Fruit fly (Drosophila melanogaster) whole organism, embryonic: ENCODE data around the gene Fancd2.

Source experiments
- Adf1 ChIP-seq: fragments of 200-800 bp; sonication (Bioruptor generic); IDR thresholded peaks from 2 replicates; pipeline ENCODE4 v1.3.6; 2022; ENCODE audit warnings: missing biosample characterization, missing genetic modification characterization
- BtbVII ChIP-seq: fragments of 200-800 bp; sonication (Bioruptor generic); optimal IDR thresholded peaks from 3 replicates; lab custom pipeline; 2017; ENCODE audit warnings: missing biosample characterization, mild to moderate bottlenecking, missing genetic modification characterization
- CG1024 ChIP-seq: fragments of 200-800 bp; sonication (Bioruptor generic); IDR thresholded peaks from 2 replicates; pipeline ENCODE4 v1.3.6; 2022; ENCODE audit warnings: missing biosample characterization, missing genetic modification characterization
- CG10274 ChIP-seq: fragments of 200-800 bp; sonication (Bioruptor generic); optimal IDR thresholded peaks from 3 replicates; lab custom pipeline; 2017; ENCODE audit warnings: missing biosample characterization, mild to moderate bottlenecking, missing genetic modification characterization
- CG10431 ChIP-seq: fragments of 200-800 bp; sonication (Bioruptor generic); optimal IDR thresholded peaks from 3 replicates; lab custom pipeline; 2018; ENCODE audit warnings: missing biosample characterization, mild to moderate bottlenecking, missing genetic modification characterization
- CG11093 ChIP-seq: fragments of 200-800 bp; sonication (Bioruptor generic); IDR thresholded peaks from 3 replicates; pipeline ENCODE4 v1.3.6; 2022; ENCODE audit warnings: missing biosample characterization, missing genetic modification characterization
- CG12071 ChIP-seq: fragments of 200-800 bp; sonication (Bioruptor generic); optimal IDR thresholded peaks from 3 replicates; lab custom pipeline; 2018; ENCODE audit warnings: missing biosample characterization, mild to moderate bottlenecking, missing genetic modification characterization
- CG12236 ChIP-seq: fragments of 200-800 bp; sonication (Bioruptor generic); optimal IDR thresholded peaks from 2 replicates; lab custom pipeline; 2016; ENCODE audit warnings: missing biosample characterization, missing genetic modification characterization
- CG12942 ChIP-seq: fragments of 200-800 bp; sonication (Bioruptor generic); optimal IDR thresholded peaks from 3 replicates; lab custom pipeline; 2016; ENCODE audit warnings: missing biosample characterization, missing genetic modification characterization
- CG13296 ChIP-seq: fragments of 200-800 bp; sonication (Bioruptor generic); optimal IDR thresholded peaks from 3 replicates; lab custom pipeline; 2018; ENCODE audit warnings: missing biosample characterization, mild to moderate bottlenecking, missing genetic modification characterization
- CG13894 ChIP-seq: fragments of 200-800 bp; sonication (Bioruptor generic); optimal IDR thresholded peaks from 3 replicates; lab custom pipeline; 2018; ENCODE audit warnings: missing biosample characterization, mild to moderate bottlenecking, missing genetic modification characterization, moderate library complexity
- CG14860 ChIP-seq: fragments of 200-800 bp; sonication (Bioruptor generic); IDR thresholded peaks from 3 replicates; pipeline ENCODE4 v1.3.6; 2022; ENCODE audit warnings: missing biosample characterization, missing genetic modification characterization; ENCODE audit not compliant: partially characterized antibody
- CG15269 ChIP-seq: fragments of 200-800 bp; sonication (Bioruptor generic); optimal IDR thresholded peaks from 2 replicates; lab custom pipeline; 2018; ENCODE audit warnings: missing biosample characterization, mild to moderate bottlenecking, missing genetic modification characterization, moderate library complexity
- CG1603 ChIP-seq: fragments of 200-800 bp; sonication (Bioruptor generic); optimal IDR thresholded peaks from 2 replicates; lab custom pipeline; 2019; ENCODE audit warnings: missing biosample characterization, mild to moderate bottlenecking, missing genetic modification characterization, moderate library complexity
- CG32772 ChIP-seq: fragments of 200-800 bp; sonication (Bioruptor generic); IDR thresholded peaks from 2 replicates; pipeline ENCODE4 v1.3.6; 2022; ENCODE audit warnings: missing biosample characterization, missing genetic modification characterization
- CG3281 ChIP-seq: fragments of 200-800 bp; sonication (Bioruptor generic); optimal IDR thresholded peaks from 3 replicates; lab custom pipeline; 2017; ENCODE audit warnings: missing biosample characterization, mild to moderate bottlenecking, missing genetic modification characterization
- CG34224 ChIP-seq: fragments of 200-800 bp; sonication (Bioruptor generic); IDR thresholded peaks from 3 replicates; pipeline ENCODE4 v1.3.6; 2022; ENCODE audit warnings: missing biosample characterization, missing genetic modification characterization; ENCODE audit not compliant: partially characterized antibody
- CG3726 ChIP-seq: fragments of 200-800 bp; sonication (Bioruptor generic); IDR thresholded peaks from 3 replicates; pipeline ENCODE4, ENCODE4 v1.3.6; 2022; ENCODE audit warnings: missing biosample characterization, missing genetic modification characterization
- CG6791 ChIP-seq: fragments of 200-800 bp; sonication (Bioruptor generic); IDR thresholded peaks from 3 replicates; pipeline ENCODE4 v1.3.6; 2022; ENCODE audit warnings: missing biosample characterization, missing genetic modification characterization; ENCODE audit not compliant: partially characterized antibody
- CG7839 ChIP-seq: fragments of 200-800 bp; sonication (Bioruptor generic); optimal IDR thresholded peaks from 3 replicates; lab custom pipeline; 2018; ENCODE audit warnings: missing biosample characterization, mild to moderate bottlenecking, missing genetic modification characterization, moderate library complexity
- CG9215 ChIP-seq: fragments of 200-800 bp; sonication (Bioruptor generic); IDR thresholded peaks from 2 replicates; pipeline ENCODE4 v1.3.6; 2022; ENCODE audit warnings: missing biosample characterization, missing genetic modification characterization
- Doc3 ChIP-seq: fragments of 200-800 bp; sonication (Bioruptor generic); IDR thresholded peaks from 3 replicates; pipeline ENCODE4 v1.3.6; 2022; ENCODE audit warnings: missing biosample characterization, missing genetic modification characterization; ENCODE audit not compliant: partially characterized antibody
- Elba2 ChIP-seq: fragments of 200-800 bp; sonication (Bioruptor generic); optimal IDR thresholded peaks from 3 replicates; lab custom pipeline; 2016; ENCODE audit warnings: missing biosample characterization, missing genetic modification characterization
- Med ChIP-seq: fragments of 200-800 bp; sonication (Bioruptor generic); peaks from one replicate; lab custom pipeline; 2016; ENCODE audit warnings: missing biosample characterization, missing genetic modification characterization, mild to moderate bottlenecking, inconsistent platforms, moderate library complexity
- NC2β ChIP-seq: fragments of 200-800 bp; sonication (Bioruptor generic); optimal IDR thresholded peaks from 2 replicates; lab custom pipeline; 2016; ENCODE audit warnings: missing biosample characterization, missing genetic modification characterization
- Nf-YC ChIP-seq: fragments of 200-800 bp; optimal IDR thresholded peaks from 3 replicates; lab custom pipeline; 2019; ENCODE audit warnings: missing biosample characterization, mild to moderate bottlenecking, missing genetic modification characterization, moderate library complexity
- Opbp ChIP-seq: fragments of 200-800 bp; sonication (Bioruptor generic); IDR thresholded peaks from 3 replicates; pipeline ENCODE4 v1.3.6; 2022; ENCODE audit warnings: missing biosample characterization, missing genetic modification characterization; ENCODE audit not compliant: partially characterized antibody
- PHDP ChIP-seq: fragments of 200-800 bp; sonication (Bioruptor generic); optimal IDR thresholded peaks from 3 replicates; lab custom pipeline; 2018; ENCODE audit warnings: missing biosample characterization, mild to moderate bottlenecking, missing genetic modification characterization, moderate library complexity
- Rfx ChIP-seq: fragments of 200-800 bp; sonication (Bioruptor generic); IDR thresholded peaks from 2 replicates; pipeline ENCODE4 v1.3.6; 2022; ENCODE audit warnings: missing biosample characterization, missing genetic modification characterization
- Sox100B ChIP-seq: fragments of 200-800 bp; sonication (Bioruptor generic); optimal IDR thresholded peaks from 3 replicates; lab custom pipeline; 2018; ENCODE audit warnings: missing biosample characterization, mild to moderate bottlenecking, missing genetic modification characterization
- chinmo ChIP-seq: fragments of 200-800 bp; sonication (Bioruptor generic); IDR thresholded peaks from 4 replicates; pipeline ENCODE4 v1.3.6; 2022; ENCODE audit warnings: missing biosample characterization, missing genetic modification characterization; ENCODE audit not compliant: partially characterized antibody
- ci ChIP-seq: fragments of 200-800 bp; sonication (Bioruptor generic); IDR thresholded peaks from 3 replicates; pipeline ENCODE4 v1.3.6; 2022; ENCODE audit warnings: missing biosample characterization, missing genetic modification characterization
- ems ChIP-seq: fragments of 200-800 bp; sonication (Bioruptor generic); optimal IDR thresholded peaks from 3 replicates; lab custom pipeline; 2016; ENCODE audit warnings: missing biosample characterization, missing genetic modification characterization
- exex ChIP-seq: fragments of 200-800 bp; sonication (Bioruptor generic); optimal IDR thresholded peaks from 4 replicates; lab custom pipeline; 2018; ENCODE audit warnings: missing biosample characterization, mild to moderate bottlenecking, missing genetic modification characterization, moderate library complexity
- fu2 ChIP-seq: fragments of 200-800 bp; sonication (Bioruptor generic); optimal IDR thresholded peaks from 2 replicates; lab custom pipeline; 2016; ENCODE audit warnings: missing biosample characterization, missing genetic modification characterization
- ham ChIP-seq: fragments of 200-800 bp; sonication (Bioruptor generic); IDR thresholded peaks from 2 replicates; pipeline ENCODE4 v1.3.6; 2022; ENCODE audit warnings: missing biosample characterization, missing genetic modification characterization
- jigr1 ChIP-seq: fragments of 200-800 bp; sonication (Bioruptor generic); IDR thresholded peaks from 3 replicates; pipeline ENCODE4 v1.3.6; 2022; ENCODE audit warnings: missing biosample characterization, missing genetic modification characterization
- jing ChIP-seq: fragments of 200-800 bp; sonication (Bioruptor generic); optimal IDR thresholded peaks from 2 replicates; lab custom pipeline; 2018; ENCODE audit warnings: missing biosample characterization, mild to moderate bottlenecking, missing genetic modification characterization
- klu ChIP-seq: fragments of 200-800 bp; sonication (Bioruptor generic); IDR thresholded peaks from 2 replicates; pipeline ENCODE4 v1.3.6; 2022; ENCODE audit warnings: missing biosample characterization, missing genetic modification characterization
- lab ChIP-seq: fragments of 200-800 bp; sonication (Bioruptor generic); optimal IDR thresholded peaks from 3 replicates; lab custom pipeline; 2017; ENCODE audit warnings: missing biosample characterization, missing genetic modification characterization, mild to moderate bottlenecking, moderate library complexity, missing genetic modification reagents
- onecut ChIP-seq: fragments of 200-800 bp; sonication (Bioruptor generic); IDR thresholded peaks from 2 replicates; pipeline ENCODE4 v1.3.6; 2022; ENCODE audit warnings: missing biosample characterization, missing genetic modification characterization
- org-1 ChIP-seq: fragments of 200-800 bp; sonication (Bioruptor generic); optimal IDR thresholded peaks from 2 replicates; lab custom pipeline; 2017; ENCODE audit warnings: missing biosample characterization, missing genetic modification characterization
- prd ChIP-seq, 3 experiments: fragments of >200 bp in 2 of 3; fragments of 200-800 bp in 1 of 3; sonication (Bioruptor generic) in 1 of 3; optimal IDR thresholded peaks in 2 of 3; IDR thresholded peaks in 1 of 3; 2 replicates in 2 of 3; 3 replicates in 1 of 3; pipeline versions ENCODE4 v1.3.6 to Lab custom; 2017 to 2022; ENCODE audit warnings: missing biosample characterization in 1 of 3, missing genetic modification characterization in 1 of 3
- psq ChIP-seq: fragments of 200-800 bp; sonication (Bioruptor generic); optimal IDR thresholded peaks from 2 replicates; lab custom pipeline; 2017; ENCODE audit warnings: missing biosample characterization, missing genetic modification characterization
- pum ChIP-seq: fragments of 200-800 bp; sonication (Bioruptor generic); optimal IDR thresholded peaks from 2 replicates; lab custom pipeline; 2016; ENCODE audit warnings: missing biosample characterization, missing genetic modification characterization
- salm ChIP-seq: fragments of 200-800 bp; sonication (Bioruptor generic); optimal IDR thresholded peaks from 2 replicates; lab custom pipeline; 2018; ENCODE audit warnings: missing biosample characterization, mild to moderate bottlenecking, missing genetic modification characterization

The Fancd2 gene

dm6 chr3R:20841840-20842239 is 25.9 kb upstream of the Fancd2 start, which contains the start of gene CG15695:
TSS of gene CG15695 (plus strand) at chr3R:20842140.
- no peak for TF ChIP-seq jigr1 (GFP tag; lab: Robert Waterston, UW)

DNA sequence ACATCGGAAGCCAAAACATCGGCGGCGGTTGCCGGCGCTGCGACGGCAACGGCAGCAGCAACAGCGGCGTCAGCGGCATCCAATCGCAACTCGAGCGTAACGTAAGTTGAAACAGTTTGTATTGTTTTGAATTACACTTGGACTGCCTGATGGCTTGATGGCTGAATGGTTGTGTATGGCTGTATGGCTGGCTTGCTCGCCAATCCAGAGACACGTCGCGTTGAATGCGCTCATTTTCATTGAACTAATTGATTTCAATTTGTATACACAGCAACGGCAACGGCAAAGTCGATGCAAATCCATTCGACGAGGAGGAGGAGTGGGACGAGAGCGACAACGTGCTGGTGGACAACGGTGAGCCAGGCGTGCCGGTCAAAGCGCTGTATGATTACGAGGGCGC is 22.8 kb upstream of the Fancd2 start:
- peak; percentile 60; the same call in 1 of the 4 replicates for TF ChIP-seq chinmo
- peak; percentile 27 for TF ChIP-seq Med
- peak; percentile 77 for TF ChIP-seq Nf-YC (tag; lab: Kevin White, UChicago)
- TF ChIP-seq CG12942 (GFP tag; lab: Kevin White, UChicago), result no peak
- no peak for TF ChIP-seq CG11093 (GFP tag; lab: Robert Waterston, UW)
- TF ChIP-seq Adf1 (GFP tag; lab: Robert Waterston, UW), result peak; percentile 71

DNA sequence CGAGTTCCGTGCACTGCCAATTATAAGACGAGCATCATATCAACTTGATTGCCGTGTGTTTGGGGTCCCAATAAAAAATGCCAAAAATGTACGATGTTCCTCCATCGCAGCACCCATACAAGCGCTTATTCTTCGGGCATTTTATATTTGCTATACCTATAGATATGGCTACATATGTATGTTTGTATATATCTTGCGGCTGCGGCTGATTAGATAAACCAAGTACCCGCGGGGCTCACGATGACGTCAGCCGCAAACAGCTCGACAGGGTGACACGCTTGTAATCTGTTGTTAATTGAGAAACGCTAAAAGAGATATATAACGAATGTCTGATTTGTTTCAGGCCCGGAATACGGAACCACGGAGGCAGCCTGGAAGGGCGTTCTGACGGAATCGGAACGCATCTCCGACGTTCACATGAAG is 21.3 kb upstream of the Fancd2 start:
- TF ChIP-seq Opbp (no peak), org-1 (no peak), BtbVII (GFP tag; lab: Kevin White, UChicago) (peak; percentile 57), ci (GFP tag; lab: Robert Waterston, UW) (0 out of 3 replicates have a peak, but pooled peaks have one; percentile 30), Med (peak; percentile 61), Elba2 (GFP tag; lab: Kevin White, UChicago) (no peak), CG1603 (tag; lab: Kevin White, UChicago) (no peak), CG10274 (GFP tag; lab: Kevin White, UChicago) (no peak), Sox100B (GFP tag; lab: Kevin White, UChicago) (no peak), CG32772 (GFP tag; lab: Robert Waterston, UW) (no peak), CG7839 (tag; lab: Kevin White, UChicago) (no peak), onecut (GFP tag; lab: Robert Waterston, UW) (no peak), klu (GFP tag; lab: Robert Waterston, UW) (no peak), CG13296 (GFP tag; lab: Kevin White, UChicago) (peak; percentile 13), jigr1 (GFP tag; lab: Robert Waterston, UW) (no peak), CG14860 (no peak), Doc3 (GFP tag; lab: Robert Waterston, UW) (no peak), NC2β (GFP tag; lab: Kevin White, UChicago) (no peak), chinmo (peak; percentile 75; the same call in 2 of the 4 replicates), CG3726 (GFP tag; lab: Robert Waterston, UW) (no peak), Rfx (GFP tag; lab: Robert Waterston, UW) (peak; percentile 25), pum (GFP tag; lab: Kevin White, UChicago) (no peak), prd (optimal IDR thresholded peaks at IDR 0.05; lab: Kevin White, UChicago) (no peak), prd (GFP tag; IDR thresholded peaks at IDR 0.05; lab: Robert Waterston, UW) (no peak), PHDP (tag; lab: Kevin White, UChicago) (no peak), ems (no peak), CG12071 (GFP tag; lab: Kevin White, UChicago) (peak; percentile 24), ham (GFP tag; lab: Robert Waterston, UW) (no peak), lab (GFP tag; lab: Kevin White, UChicago) (peak; percentile 55), CG12236 (GFP tag; lab: Kevin White, UChicago) (no peak), exex (tag; lab: Kevin White, UChicago) (peak; percentile 98), CG3281 (GFP tag; lab: Kevin White, UChicago) (peak; percentile 12), CG13894 (tag; lab: Kevin White, UChicago) (peak; percentile 82), salm (no peak), CG1024 (GFP tag; lab: Robert Waterston, UW) (no peak), psq (GFP tag; lab: Kevin White, UChicago) (no peak), CG6791 (GFP tag; lab: Robert Waterston, UW) (no peak), CG9215 (GFP tag; lab: Robert Waterston, UW) (no peak), CG34224 (no peak), fu2 (no peak), jing (no peak), CG15269 (tag; lab: Kevin White, UChicago) (no peak), CG10431 (no peak)
